Fruit fly (Drosophila melanogaster): ENCODE measurements around the gene Pbp95.
"Not testable (repeated sequence)": the region's sequence is repeated elsewhere in the genome, so short reads cannot be mapped to it uniquely, and the experiment has no call there.

dm6 chr3R:8048867-8049266 lies 35.3 kb downstream of the Pbp95 start, which contains the start of gene CG43618:
- not testable (repeated sequence) for TF ChIP-seq pdm3, Hr39 (GFP tag; optimal IDR thresholded peaks at IDR 0.05)
